Worm (Caenorhabditis elegans) whole organism, L1 larva: ENCODE data around the gene gur-3.

ENCODE experiments used
- ceh-63 ChIP-seq: fragments of 200-800 bp; sonication (Bioruptor generic); optimal IDR thresholded peaks from 2 replicates; lab custom pipeline; 2018; ENCODE audit warnings: mild to moderate bottlenecking, missing genetic modification characterization, missing compliant biosample characterization
- efl-3 ChIP-seq: fragments of 200-800 bp; sonication (Bioruptor generic); optimal IDR thresholded peaks from 2 replicates; lab custom pipeline; 2018; ENCODE audit warnings: mild to moderate bottlenecking, missing genetic modification characterization, missing compliant biosample characterization
- hlh-4 ChIP-seq: sonication (generic microtip); optimal IDR thresholded peaks from 2 replicates; lab custom pipeline; 2016; ENCODE audit warnings: mild to moderate bottlenecking, missing genetic modification characterization, missing compliant biosample characterization
- lin-35 ChIP-seq, 2 experiments: fragments of 150-350 bp; optimal IDR thresholded peaks; 2 replicates each; lab custom pipeline; 2014; ENCODE audit warnings: missing biosample characterization in 2 of 2, missing genetic modification characterization in 2 of 2, missing genetic modification reagents in 2 of 2
- mdl-1 ChIP-seq, 2 experiments: fragments of 150-350 bp; optimal IDR thresholded peaks; 2 replicates each; lab custom pipeline; 2014 to 2017; ENCODE audit warnings: missing biosample characterization in 2 of 2, missing genetic modification characterization in 2 of 2, inconsistent platforms in 1 of 2
- nhr-11 ChIP-seq: fragments of 150-350 bp; optimal IDR thresholded peaks from 2 replicates; lab custom pipeline; 2014; ENCODE audit warnings: missing biosample characterization, missing genetic modification characterization
- pag-3 ChIP-seq: sonication (generic microtip); optimal IDR thresholded peaks from 2 replicates; lab custom pipeline; 2017; ENCODE audit warnings: missing genetic modification characterization, mild to moderate bottlenecking, missing compliant biosample characterization, antibody characterized with exemption, borderline replicate concordance; ENCODE audit not compliant: insufficient read depth
- swsn-7 ChIP-seq: sonication (generic microtip); optimal IDR thresholded peaks from 2 replicates; lab custom pipeline; 2016; ENCODE audit warnings: missing genetic modification characterization, missing compliant biosample characterization
- unc-130 ChIP-seq: fragments of 150-350 bp; optimal IDR thresholded peaks from 2 replicates; lab custom pipeline; 2017; ENCODE audit warnings: missing biosample characterization, missing genetic modification characterization, inconsistent platforms
- unc-86 ChIP-seq: sonication (generic microtip); optimal IDR thresholded peaks from 2 replicates; lab custom pipeline; 2016; ENCODE audit warnings: missing genetic modification characterization, missing compliant biosample characterization

ce11 chrX:10433863-10434262 lies 27.8 kb upstream of the gur-3 start:
- TF ChIP-seq lin-35 (GFP tag; optimal IDR thresholded peaks at IDR 0.05; lab: Kevin White, UChicago) (no peak), pag-3 (tag; lab: Kevin White, UChicago) (no peak), efl-3 (GFP tag; lab: Kevin White, UChicago) (no peak), nhr-11 (tag; lab: Kevin White, UChicago) (no peak), unc-86 (tag; lab: Kevin White, UChicago) (peak; percentile 30), unc-130 (no peak), ceh-63 (GFP tag; lab: Kevin White, UChicago) (no peak), swsn-7 (tag; lab: Kevin White, UChicago) (no peak), mdl-1 (tag; optimal IDR thresholded peaks at IDR 0.05; lab: Kevin White, UChicago) (no peak), hlh-4 (tag; lab: Kevin White, UChicago) (no peak)
